Worm (Caenorhabditis elegans): ENCODE data around the gene mtm-6.

- TF ChIP-seq cebp-1 (GFP tag; IDR thresholded peaks at IDR 0.05) = no peak
- peak; percentile 15 for TF ChIP-seq cebp-1 (tag; optimal IDR thresholded peaks at IDR 0.05)
- TF ChIP-seq B0019.2 (GFP tag; conservative IDR thresholded peaks at IDR 0.05) = no peak
- no peak for TF ChIP-seq snpc-4 (GFP tag; optimal IDR thresholded peaks at IDR 0.05)
- TF ChIP-seq snpc-4 (tag; optimal IDR thresholded peaks at IDR 0.05) = peak in 2 of 4 experiments; percentile 13 to 18
- no peak for TF ChIP-seq unc-62 (GFP tag; optimal IDR thresholded peaks at IDR 0.05)
- no peak for TF ChIP-seq ztf-28 (GFP tag; IDR thresholded peaks at IDR 0.05)
- TF ChIP-seq ama-1 (optimal IDR thresholded peaks at IDR 0.05) = no peak
- no peak for TF ChIP-seq ama-1 (GFP tag; optimal IDR thresholded peaks at IDR 0.05)
- TF ChIP-seq nhr-80 (tag; optimal IDR thresholded peaks at IDR 0.05) = peak; percentile 37
- no peak for TF ChIP-seq ztf-22 (GFP tag; optimal IDR thresholded peaks at IDR 0.05)
- TF ChIP-seq hmg-20 (GFP tag; IDR thresholded peaks at IDR 0.05) = no peak
- TF ChIP-seq nhr-120 (GFP tag; IDR thresholded peaks at IDR 0.05) = no peak
- no peak for TF ChIP-seq ceh-27 (GFP tag; optimal IDR thresholded peaks at IDR 0.05)
- no peak for TF ChIP-seq lsy-27 (tag; optimal IDR thresholded peaks at IDR 0.05; ENCODE audit: borderline replicate concordance, insufficient read depth)
- TF ChIP-seq sdz-38 (tag; optimal IDR thresholded peaks at IDR 0.05) = no peak
- TF ChIP-seq madf-10 (tag; optimal IDR thresholded peaks at IDR 0.05) = no peak
Observed at ce11 chrIII:13344538-13345136, 2.2 kb upstream of the mtm-6 start, which contains the start of gene acaa-2.
